Fruit fly (Drosophila melanogaster) whole organism, wandering third instar larva: ENCODE data around the gene CG13766.

Experiments
- Abd-B ChIP-seq: fragments of >200 bp; optimal IDR thresholded peaks from 2 replicates; lab custom pipeline; 2017; ENCODE audit warnings: missing biosample characterization, missing genetic modification characterization
- Dif ChIP-seq: fragments of 200-275, 200-300 bp; sonication (Bioruptor generic); optimal IDR thresholded peaks from 2 replicates; lab custom pipeline; 2018; ENCODE audit warnings: missing biosample characterization, missing genetic modification characterization; ENCODE audit not compliant: partially characterized antibody
- Hr78 ChIP-seq: fragments of >200 bp; optimal IDR thresholded peaks from 2 replicates; lab custom pipeline; 2017; ENCODE audit warnings: missing biosample characterization, missing genetic modification characterization
- Sp1 ChIP-seq: fragments of 200-800 bp; sonication (Bioruptor generic); optimal IDR thresholded peaks from 3 replicates; lab custom pipeline; 2019; ENCODE audit warnings: missing biosample characterization, mild to moderate bottlenecking, missing genetic modification characterization, moderate library complexity
- Vsx2 ChIP-seq: fragments of 200-300, 225-300 bp; sonication (Bioruptor generic); optimal IDR thresholded peaks from 2 replicates; lab custom pipeline; 2018; ENCODE audit warnings: missing biosample characterization, missing genetic modification characterization; ENCODE audit not compliant: partially characterized antibody
- br ChIP-seq: fragments of 200-800 bp; sonication (Bioruptor generic); optimal IDR thresholded peaks from 2 replicates; lab custom pipeline; 2016; ENCODE audit warnings: missing biosample characterization, missing genetic modification characterization
- h ChIP-seq: fragments of 200-800 bp; sonication (Bioruptor generic); optimal IDR thresholded peaks from 3 replicates; lab custom pipeline; 2016; ENCODE audit warnings: missing biosample characterization, mild to moderate bottlenecking, missing genetic modification characterization
- pan ChIP-seq: fragments of >200 bp; optimal IDR thresholded peaks from 2 replicates; lab custom pipeline; 2017
- psq ChIP-seq: fragments of 200-800 bp; sonication (Bioruptor generic); optimal IDR thresholded peaks from 3 replicates; lab custom pipeline; 2017; ENCODE audit warnings: missing biosample characterization, mild to moderate bottlenecking, missing genetic modification characterization, moderate library complexity
- rgr ChIP-seq: fragments of 200-800 bp; sonication (Bioruptor generic); optimal IDR thresholded peaks from 3 replicates; lab custom pipeline; 2016; ENCODE audit warnings: missing biosample characterization, mild to moderate bottlenecking, missing genetic modification characterization

DNA sequence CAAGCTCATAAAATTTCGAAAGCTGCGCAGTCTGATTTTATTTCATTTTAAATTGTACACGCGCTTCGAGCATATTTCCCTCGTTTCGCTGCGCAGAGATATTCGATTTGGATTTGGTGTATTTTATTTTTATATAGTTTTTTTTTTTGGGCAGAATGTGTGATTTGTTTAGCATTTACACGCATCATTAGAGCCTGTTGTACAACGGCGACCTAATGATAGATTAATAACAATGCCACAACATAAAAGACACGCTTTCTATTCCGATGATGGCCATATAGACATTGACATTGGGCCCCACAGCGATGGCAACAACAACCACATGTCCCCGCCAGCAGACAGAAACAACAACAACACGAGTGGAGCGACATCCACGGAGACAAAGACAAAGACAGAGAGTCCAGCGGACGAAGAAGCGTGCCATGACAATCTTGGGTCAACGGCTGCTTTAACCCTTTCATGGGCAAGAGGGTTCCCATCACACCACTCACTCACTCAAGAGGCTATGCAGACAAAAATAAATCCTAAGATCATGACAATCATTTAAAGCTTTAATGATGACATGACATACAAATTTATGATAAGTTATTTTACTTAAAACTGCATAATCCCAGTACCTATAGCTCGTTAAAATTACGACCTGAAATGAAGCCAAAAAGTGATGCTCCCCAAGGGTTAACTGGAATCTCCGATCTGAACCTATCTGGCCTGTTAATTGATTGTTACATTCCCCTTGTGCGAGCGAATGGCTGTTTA lies 12.8 kb downstream of the CG13766 start:
- TF ChIP-seq h (GFP tag; lab: Kevin White, UChicago) = no peak
- no peak for TF ChIP-seq rgr (GFP tag; lab: Kevin White, UChicago)
- no peak for TF ChIP-seq psq (GFP tag; lab: Kevin White, UChicago)
- no peak for TF ChIP-seq pan (lab: Kevin White, UChicago)
- TF ChIP-seq Dif (GFP tag; lab: Kevin White, UChicago) = no peak
- TF ChIP-seq Hr78 (GFP tag; lab: Kevin White, UChicago) = no peak
- no peak for TF ChIP-seq br (GFP tag; lab: Kevin White, UChicago)
- no peak for TF ChIP-seq Sp1 (GFP tag; lab: Kevin White, UChicago)
- no peak for TF ChIP-seq Vsx2 (GFP tag; lab: Kevin White, UChicago)
- TF ChIP-seq Abd-B = no peak
